Worm (Caenorhabditis elegans) whole organism, L4/young adult: ENCODE data around the gene sre-47.

Experiments used
- W03F9.2 ChIP-seq: fragments of 150-350 bp; optimal IDR thresholded peaks from 2 replicates; lab custom pipeline; 2014; ENCODE audit warnings: missing biosample characterization, missing genetic modification characterization
- dao-5 ChIP-seq: sonication (generic microtip); optimal IDR thresholded peaks from 2 replicates; lab custom pipeline; 2016; ENCODE audit warnings: missing genotype, missing genetic modification characterization, moderate library complexity, missing compliant biosample characterization
- him-1 ChIP-seq: sonication (generic microtip); optimal IDR thresholded peaks from 2 replicates; lab custom pipeline; 2016; ENCODE audit warnings: missing genotype, missing genetic modification reagents, missing genetic modification characterization, missing compliant biosample characterization

ce11 chrII:13958359-13958758 lies 26.1 kb downstream of the sre-47 start:
- TF ChIP-seq W03F9.2 (tag; lab: Kevin White, UChicago) (no peak), dao-5 (tag; lab: Kevin White, UChicago) (no peak), him-1 (tag; lab: Kevin White, UChicago) (no peak)
